Worm (Caenorhabditis elegans): ENCODE results near the gene ZK1290.11.

DNA sequence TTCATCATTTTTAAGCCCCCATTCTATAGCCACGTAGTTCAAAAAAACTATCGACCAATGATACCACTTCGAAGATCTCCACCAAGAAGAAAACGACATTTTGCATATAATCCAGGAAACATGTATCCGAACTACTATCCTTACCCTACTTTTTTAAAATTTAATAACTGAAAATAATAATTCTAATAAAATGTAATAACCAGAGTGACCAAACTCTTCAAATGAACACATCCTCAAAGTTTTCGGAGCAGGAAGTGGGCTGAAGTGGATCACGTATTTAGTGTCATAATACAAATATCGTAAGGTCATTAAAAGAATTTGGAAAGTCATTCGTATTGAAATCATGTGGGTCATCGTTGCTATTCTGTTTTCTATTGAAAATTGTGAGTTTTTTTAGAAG lies 16.0 kb upstream of the ZK1290.11 start, which contains the start of gene F35D2.6:
- TF ChIP-seq nhr-12 (tag; optimal IDR thresholded peaks at IDR 0.05) (no peak), ceh-16 (tag; optimal IDR thresholded peaks at IDR 0.05) (no peak), ama-1 (optimal IDR thresholded peaks at IDR 0.05) (no peak), lin-15B (tag; optimal IDR thresholded peaks at IDR 0.05) (no peak), sea-2 (GFP tag; optimal IDR thresholded peaks at IDR 0.05) (no peak), pha-4 (tag; optimal IDR thresholded peaks at IDR 0.05) (no peak), nhr-28 (tag; optimal IDR thresholded peaks at IDR 0.05) (no peak), nhr-77 (tag; optimal IDR thresholded peaks at IDR 0.05) (no peak), unc-62 (GFP tag; optimal IDR thresholded peaks at IDR 0.05) (no peak), fos-1 (tag; optimal IDR thresholded peaks at IDR 0.05) (no peak), egl-27 (tag; optimal IDR thresholded peaks at IDR 0.05) (no peak), fkh-10 (GFP tag; optimal IDR thresholded peaks at IDR 0.05) (no peak), lin-39 (tag; optimal IDR thresholded peaks at IDR 0.05) (no peak), skn-1 (tag; optimal IDR thresholded peaks at IDR 0.05) (no peak)

Data from whole organism, L3 larva.